Worm (Caenorhabditis elegans) whole organism, L3 larva: ENCODE data around the gene spr-2.

Experiments
- R02D3.7 ChIP-seq: fragments of 150-350 bp; optimal IDR thresholded peaks from 2 replicates; lab custom pipeline; 2014; ENCODE audit warnings: missing biosample characterization, missing genetic modification characterization
- ceh-16 ChIP-seq: sonication (generic microtip); optimal IDR thresholded peaks from 2 replicates; lab custom pipeline; 2017; ENCODE audit warnings: missing biosample characterization, missing genetic modification characterization
- ceh-28 ChIP-seq: fragments of 150-350 bp; optimal IDR thresholded peaks from 2 replicates; lab custom pipeline; 2014; ENCODE audit warnings: missing biosample characterization, missing genetic modification reagents, missing genetic modification characterization
- daf-12 ChIP-seq: fragments of 150-350 bp; optimal IDR thresholded peaks from 2 replicates; lab custom pipeline; 2014; ENCODE audit warnings: missing biosample characterization, missing genetic modification reagents, missing genetic modification characterization
- hmg-11 ChIP-seq: sonication (generic microtip); optimal IDR thresholded peaks from 2 replicates; lab custom pipeline; 2016; ENCODE audit warnings: missing genetic modification characterization, missing compliant biosample characterization
- nhr-237 ChIP-seq: fragments of 150-350 bp; optimal IDR thresholded peaks from 2 replicates; lab custom pipeline; 2014; ENCODE audit warnings: missing biosample characterization, missing genetic modification characterization
- nhr-76 ChIP-seq: fragments of 150-350 bp; sonication (generic microtip); optimal IDR thresholded peaks from 5 replicates; lab custom pipeline; 2014; ENCODE audit warnings: missing biosample characterization, missing genetic modification characterization
- pha-4 ChIP-seq: fragments of 150-350 bp; optimal IDR thresholded peaks from 2 replicates; lab custom pipeline; 2014; ENCODE audit warnings: missing biosample characterization, missing genetic modification reagents, missing genetic modification characterization
- snpc-4 ChIP-seq: fragments of 150-350 bp; optimal IDR thresholded peaks from 2 replicates; lab custom pipeline; 2014; ENCODE audit warnings: missing biosample characterization, missing genetic modification characterization
- tbx-2 ChIP-seq: sonication (generic microtip); optimal IDR thresholded peaks from 2 replicates; lab custom pipeline; 2016; ENCODE audit warnings: mild to moderate bottlenecking, missing genetic modification characterization, missing compliant biosample characterization

DNA sequence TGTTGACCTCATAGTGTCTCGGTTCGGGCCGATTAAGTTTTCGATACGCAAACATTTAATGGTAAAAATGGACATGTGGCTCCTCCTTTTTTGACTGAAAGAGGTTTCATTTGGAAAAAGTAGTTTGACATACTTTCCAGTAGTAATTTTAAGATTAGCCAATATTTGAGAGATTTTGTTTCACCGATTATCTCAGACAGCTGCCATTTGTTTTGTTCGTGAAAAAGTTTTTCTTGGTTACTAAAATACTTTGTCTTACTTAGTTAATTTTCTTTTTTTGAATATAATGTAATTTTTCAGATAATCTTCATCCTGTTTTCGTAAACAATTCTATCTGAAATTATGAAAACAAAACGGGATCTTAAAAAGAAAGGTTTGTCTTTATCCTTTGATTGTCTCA, 5.0 kb upstream of the spr-2 start, which contains the start of gene C09G9.5:
- TF ChIP-seq hmg-11 (tag; lab: Kevin White, UChicago) (no peak), snpc-4 (tag; lab: Kevin White, UChicago) (no peak), nhr-76 (tag; lab: Kevin White, UChicago) (no peak), R02D3.7 (tag; lab: Kevin White, UChicago) (no peak), ceh-16 (tag; lab: Kevin White, UChicago) (no peak), ceh-28 (tag; lab: Kevin White, UChicago) (no peak), daf-12 (tag; lab: Kevin White, UChicago) (no peak), pha-4 (tag; lab: Kevin White, UChicago) (no peak), tbx-2 (tag; lab: Kevin White, UChicago) (no peak), nhr-237 (tag; lab: Kevin White, UChicago) (no peak)
